Worm (Caenorhabditis elegans) whole organism, L1 larva: Measurements from ENCODE around the gene lgc-57.

Source experiments
- alr-1 ChIP-seq: fragments of 200-800 bp; sonication (Bioruptor generic); optimal IDR thresholded peaks from 2 replicates; lab custom pipeline; 2018; ENCODE audit warnings: borderline replicate concordance, mild to moderate bottlenecking, missing genetic modification characterization, missing compliant biosample characterization
- aly-2 ChIP-seq: fragments of 150-350 bp; optimal IDR thresholded peaks from 2 replicates; lab custom pipeline; 2014; ENCODE audit warnings: missing biosample characterization, missing genetic modification characterization
- egl-27 ChIP-seq, 2 experiments: fragments of 150-350 bp in 1 of 2; sonication (generic microtip); optimal IDR thresholded peaks; 3 replicates each; lab custom pipeline; 2017 to 2018; ENCODE audit warnings: missing biosample characterization in 2 of 2, missing genetic modification characterization in 2 of 2, missing genetic modification reagents in 2 of 2
- ztf-11 ChIP-seq, 2 experiments: sonication (generic microtip); optimal IDR thresholded peaks; 2 replicates each; lab custom pipeline; 2016 to 2017; ENCODE audit warnings: missing genetic modification characterization in 2 of 2, missing biosample characterization in 1 of 2, missing compliant biosample characterization in 1 of 2

DNA sequence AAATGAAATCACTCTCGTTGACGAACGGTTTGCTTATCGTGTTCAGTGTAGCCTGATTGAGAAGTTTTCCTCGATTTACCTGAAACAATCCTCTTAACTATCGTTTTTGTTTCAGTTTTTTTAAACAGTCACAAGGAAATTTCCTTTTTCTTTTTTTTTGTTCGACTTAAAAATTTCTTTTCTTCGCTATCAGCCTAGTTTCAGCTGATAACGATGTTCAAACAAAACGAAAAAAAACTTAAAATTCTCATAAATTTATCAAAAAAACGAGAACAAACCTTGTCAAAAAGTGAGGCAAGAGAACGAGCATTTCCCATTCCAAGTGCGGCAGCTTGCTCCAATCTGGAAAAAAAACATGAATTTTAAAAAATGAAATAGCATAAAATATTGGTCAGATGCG, 41.3 kb upstream of the lgc-57 start:
- no peak for TF ChIP-seq alr-1 (tag; lab: Kevin White, UChicago)
- TF ChIP-seq ztf-11 (tag; optimal IDR thresholded peaks at IDR 0.05; lab: Kevin White, UChicago): no peak
- TF ChIP-seq egl-27 (tag; optimal IDR thresholded peaks at IDR 0.05; lab: Kevin White, UChicago): no peak
- no peak for TF ChIP-seq aly-2 (tag; lab: Kevin White, UChicago)
